Fruit fly (Drosophila melanogaster) ovary, adult (tissue): ENCODE results near the gene CG7255.

Experiments
- CG17801 ChIP-seq: fragments of 200-800 bp; optimal IDR thresholded peaks from 2 replicates; lab custom pipeline; 2019; ENCODE audit warnings: missing biosample characterization, mild to moderate bottlenecking, missing genetic modification characterization, moderate library complexity; ENCODE audit not compliant: partially characterized antibody

Gene CG7255

dm6 chr3L:15289257-15289762 is 14.7 kb upstream of the CG7255 start:
- TF ChIP-seq CG17801 (GFP tag; lab: Kevin White, UChicago) = no peak

dm6 chr3L:15298658-15299057 is 5.4 kb upstream of the CG7255 start, which contains the start of gene Best4:
TSS of gene Best4 (plus strand) at chr3L:15298958.
- TF ChIP-seq CG17801 (GFP tag; lab: Kevin White, UChicago) = no peak

DNA sequence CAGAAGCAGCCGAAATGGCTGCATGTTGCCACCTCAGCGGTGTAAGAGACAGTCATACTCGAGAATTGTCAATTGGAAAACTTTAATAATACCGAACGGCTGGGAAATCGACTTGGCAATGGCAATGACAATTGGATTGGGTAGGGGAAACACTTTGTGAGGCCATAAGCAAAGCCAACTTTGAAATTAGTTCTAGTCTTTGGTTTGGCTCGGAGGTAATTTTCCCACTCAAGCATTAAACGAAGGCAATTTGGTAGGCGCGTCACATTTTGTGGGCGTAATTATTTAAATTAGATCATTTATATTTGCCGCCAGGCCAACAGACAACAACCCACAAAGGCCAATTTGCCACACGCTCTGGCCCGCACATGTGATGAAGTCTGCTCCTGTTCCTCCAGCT is 1.4 kb upstream of the CG7255 start, which contains the start of gene Best3:
Gene Best3, minus strand, starts transcription at position 101 of the 400 bp plus-strand sequence.
- TF ChIP-seq CG17801 (GFP tag; lab: Kevin White, UChicago) = no peak

dm6 chr3L:15303630-15304029 is 425 bp upstream of the CG7255 start:
- no peak for TF ChIP-seq CG17801 (GFP tag; lab: Kevin White, UChicago)

dm6 chr3L:15305036-15305613 is 1.1 kb downstream of the CG7255 start:
- TF ChIP-seq CG17801 (GFP tag; lab: Kevin White, UChicago) = no peak

DNA sequence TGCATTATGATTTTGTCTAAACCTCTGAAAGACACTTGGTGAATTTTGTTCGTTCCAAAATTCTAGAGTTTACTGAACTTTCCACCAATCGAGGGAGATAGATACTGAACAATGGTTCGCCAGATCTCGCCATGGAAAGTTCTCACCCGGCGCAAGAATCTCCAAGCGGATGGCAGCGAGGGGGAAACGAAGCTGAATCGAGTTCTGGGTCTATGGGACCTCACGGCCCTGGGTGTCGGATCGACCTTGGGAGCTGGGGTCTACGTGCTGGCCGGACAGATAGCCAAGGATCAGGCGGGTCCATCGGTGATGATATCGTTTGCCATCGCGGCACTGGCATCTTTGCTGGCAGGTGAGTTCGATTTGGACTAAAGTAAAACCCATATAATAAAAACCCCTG is 2.4 kb downstream of the CG7255 start:
- TF ChIP-seq CG17801 (GFP tag; lab: Kevin White, UChicago) = no peak

- no peak for TF ChIP-seq CG17801 (GFP tag; lab: Kevin White, UChicago)
These were observed 7.7 kb downstream of the CG7255 start for dm6 chr3L:15311457-15312368.

dm6 chr3L:15314539-15314938 is 10.5 kb downstream of the CG7255 start:
- TF ChIP-seq CG17801 (GFP tag; lab: Kevin White, UChicago) = no peak

- TF ChIP-seq CG17801 (GFP tag; lab: Kevin White, UChicago) = no peak
These were observed 10.9 kb downstream of the CG7255 start for dm6 chr3L:15314997-15315396.

dm6 chr3L:15315400-15315799 is 11.3 kb downstream of the CG7255 start:
- TF ChIP-seq CG17801 (GFP tag; lab: Kevin White, UChicago) = no peak

DNA sequence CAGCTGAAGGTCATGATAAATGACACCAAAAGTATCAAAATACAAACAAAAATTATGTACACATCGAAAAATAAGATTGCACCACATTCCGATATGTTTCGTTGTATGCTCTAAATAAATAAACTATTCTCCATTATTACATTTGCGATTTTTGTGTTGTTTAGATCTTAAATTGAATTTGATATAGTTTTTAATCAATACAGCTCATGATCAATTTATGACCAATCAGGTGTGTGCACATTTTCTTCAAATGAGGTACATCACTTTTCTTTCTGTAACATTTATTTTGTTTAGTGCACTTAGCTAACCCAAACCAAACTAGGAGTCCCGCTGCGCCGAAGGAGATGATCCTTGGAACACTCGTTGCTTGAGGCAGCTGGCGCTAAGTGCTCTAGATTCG is 16.2 kb downstream of the CG7255 start:
- no peak for TF ChIP-seq CG17801 (GFP tag; lab: Kevin White, UChicago)

DNA sequence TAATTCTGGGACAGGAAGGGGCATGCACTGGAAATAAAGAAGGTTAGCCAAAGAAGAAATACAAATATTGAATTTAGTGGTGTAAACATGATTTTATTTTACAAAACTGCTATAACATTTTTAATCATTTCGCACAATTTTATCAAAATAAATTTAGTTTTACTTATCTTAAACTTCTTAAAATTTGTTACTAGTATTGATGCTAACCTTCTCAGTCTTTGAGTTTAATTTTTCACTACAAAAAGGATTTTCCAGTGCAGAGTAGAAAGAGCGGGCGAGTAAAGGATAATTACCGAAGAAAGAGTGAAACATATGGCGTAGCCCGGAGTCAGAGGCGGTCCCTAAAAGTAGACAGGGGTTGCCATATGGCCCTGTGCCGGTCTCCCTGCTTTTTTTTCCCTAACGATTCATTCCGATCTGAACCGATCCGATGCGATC is 17.0 kb downstream of the CG7255 start:
- TF ChIP-seq CG17801 (GFP tag; lab: Kevin White, UChicago) = no peak

DNA sequence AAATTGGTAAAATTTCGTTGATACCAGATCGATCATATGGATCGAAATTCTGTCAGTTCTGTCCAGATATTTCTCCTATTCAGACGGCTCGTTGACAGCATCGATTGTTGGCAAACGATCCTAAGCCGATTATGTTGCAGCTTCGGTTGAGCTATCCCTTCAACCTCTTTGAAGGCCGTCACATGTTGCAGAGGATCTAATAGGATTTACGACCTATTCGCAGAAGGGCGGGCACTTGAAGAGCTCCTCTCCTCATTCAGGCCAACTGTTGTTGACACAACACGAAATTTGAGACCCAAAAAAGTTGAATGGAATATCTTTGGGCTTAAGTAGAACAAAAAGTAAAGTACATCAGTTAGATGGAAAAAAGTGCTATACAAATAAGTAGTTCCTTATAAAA is 18.1 kb downstream of the CG7255 start:
- TF ChIP-seq CG17801 (GFP tag; lab: Kevin White, UChicago) = no peak

DNA sequence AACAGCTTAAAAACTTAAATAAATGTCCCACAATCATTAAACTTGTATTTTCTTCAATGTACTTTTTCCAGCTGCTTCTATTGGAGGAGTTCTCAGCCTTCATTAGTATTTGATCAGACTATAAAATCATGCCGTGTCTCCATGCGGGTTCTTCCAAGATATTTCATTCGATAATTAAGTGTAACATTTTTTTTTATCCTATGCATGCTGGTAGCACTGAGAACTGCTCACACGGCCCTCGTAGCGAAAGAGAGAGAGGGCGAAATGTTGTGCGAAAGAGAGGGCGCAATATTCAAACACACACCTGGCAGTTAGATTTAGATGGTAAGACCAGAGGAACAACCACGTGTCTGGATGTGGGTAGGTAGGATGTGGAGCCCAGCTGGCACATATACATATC is 21.4 kb downstream of the CG7255 start:
- TF ChIP-seq CG17801 (GFP tag; lab: Kevin White, UChicago) = no peak
